Fruit fly (Drosophila melanogaster) whole organism, embryonic: ENCODE results near the gene RpL13.

Source experiments
- Abd-B ChIP-seq: fragments of 200-800 bp; sonication (Bioruptor generic); optimal IDR thresholded peaks from 2 replicates; lab custom pipeline; 2018; ENCODE audit warnings: missing biosample characterization, mild to moderate bottlenecking, missing genetic modification characterization, moderate library complexity
- Asciz ChIP-seq: fragments of 200-800 bp; sonication (Bioruptor generic); optimal IDR thresholded peaks from 2 replicates; lab custom pipeline; 2017; ENCODE audit warnings: missing biosample characterization, mild to moderate bottlenecking, missing genetic modification characterization, missing genetic modification reagents
- Awh ChIP-seq: fragments of 200-800 bp; sonication (Bioruptor generic); IDR thresholded peaks from 2 replicates; pipeline ENCODE4, ENCODE4 v1.3.6; 2022; ENCODE audit warnings: missing biosample characterization, missing genetic modification characterization
- B-H2 ChIP-seq: fragments of 200-800 bp; sonication (Bioruptor generic); optimal IDR thresholded peaks from 2 replicates; lab custom pipeline; 2018; ENCODE audit warnings: missing biosample characterization, mild to moderate bottlenecking, missing genetic modification characterization
- CG1024 ChIP-seq: fragments of 200-800 bp; sonication (Bioruptor generic); IDR thresholded peaks from 2 replicates; pipeline ENCODE4 v1.3.6; 2022; ENCODE audit warnings: missing biosample characterization, missing genetic modification characterization
- CG10654 ChIP-seq: fragments of 200-800 bp; sonication (Bioruptor generic); optimal IDR thresholded peaks from 2 replicates; lab custom pipeline; 2016; ENCODE audit warnings: missing biosample characterization, missing genetic modification characterization
- CG12299 ChIP-seq: fragments of 200-800 bp; sonication (Bioruptor generic); optimal IDR thresholded peaks from 2 replicates; lab custom pipeline; 2018; ENCODE audit warnings: missing biosample characterization, mild to moderate bottlenecking, missing genetic modification characterization
- CG1792 ChIP-seq: fragments of 200-800 bp; sonication (Bioruptor generic); optimal IDR thresholded peaks from 2 replicates; lab custom pipeline; 2016; ENCODE audit warnings: missing biosample characterization, missing genetic modification characterization
- CG18011 ChIP-seq: fragments of 200-800 bp; sonication (Bioruptor generic); optimal IDR thresholded peaks from 2 replicates; lab custom pipeline; 2017; ENCODE audit warnings: missing biosample characterization, missing genetic modification characterization, mild to moderate bottlenecking, moderate library complexity, missing genotype
- CG18476 ChIP-seq: fragments of 200-800 bp; sonication (Bioruptor generic); optimal IDR thresholded peaks from 2 replicates; lab custom pipeline; 2016; ENCODE audit warnings: missing biosample characterization, mild to moderate bottlenecking, missing genetic modification characterization
- CG2712 ChIP-seq: fragments of 200-800 bp; optimal IDR thresholded peaks from 3 replicates; lab custom pipeline; 2019; ENCODE audit warnings: missing biosample characterization, mild to moderate bottlenecking, missing genetic modification characterization, moderate library complexity
- CG30403 ChIP-seq: fragments of 200-800 bp; sonication (Bioruptor generic); optimal IDR thresholded peaks from 3 replicates; lab custom pipeline; 2016; ENCODE audit warnings: missing biosample characterization, missing genetic modification characterization
- CG31224 ChIP-seq: fragments of 200-800 bp; sonication (Bioruptor generic); IDR thresholded peaks from 2 replicates; pipeline ENCODE4 v1.3.6; 2022; ENCODE audit warnings: missing biosample characterization, missing genetic modification characterization
- CG32532 ChIP-seq: fragments of 200-800 bp; sonication (Bioruptor generic); IDR thresholded peaks from 2 replicates; pipeline ENCODE4 v1.3.6; 2022; ENCODE audit warnings: missing biosample characterization, missing genetic modification characterization
- CG32767 ChIP-seq: fragments of 200-800 bp; sonication (Bioruptor generic); IDR thresholded peaks from 2 replicates; pipeline ENCODE4 v1.3.6; 2022; ENCODE audit warnings: missing biosample characterization, missing genetic modification characterization
- CG4820 ChIP-seq: fragments of 200-800 bp; sonication (Bioruptor generic); optimal IDR thresholded peaks from 3 replicates; lab custom pipeline; 2016; ENCODE audit warnings: missing biosample characterization, missing genetic modification characterization
- CG5245 ChIP-seq: fragments of 200-800 bp; sonication (Bioruptor generic); optimal IDR thresholded peaks from 3 replicates; lab custom pipeline; 2016; ENCODE audit warnings: missing biosample characterization, missing genetic modification characterization
- CG6175 ChIP-seq: fragments of 200-800 bp; sonication (Bioruptor generic); IDR thresholded peaks from 3 replicates; pipeline ENCODE4 v1.3.6; 2022; ENCODE audit warnings: missing biosample characterization, missing genetic modification characterization
- CG6254 ChIP-seq: fragments of 200-800 bp; sonication (Bioruptor generic); optimal IDR thresholded peaks from 3 replicates; lab custom pipeline; 2017; ENCODE audit warnings: mild to moderate bottlenecking, missing biosample characterization, missing genetic modification reagents, missing genetic modification characterization
- CG7987 ChIP-seq: fragments of 200-800 bp; sonication (Bioruptor generic); optimal IDR thresholded peaks from 2 replicates; lab custom pipeline; 2018; ENCODE audit warnings: missing biosample characterization, mild to moderate bottlenecking, missing genetic modification characterization, moderate library complexity
- CG9727 ChIP-seq: fragments of 200-800 bp; sonication (Bioruptor generic); optimal IDR thresholded peaks from 3 replicates; lab custom pipeline; 2017; ENCODE audit warnings: missing biosample characterization, mild to moderate bottlenecking, missing genetic modification characterization
- Dbx ChIP-seq: fragments of 200-800 bp; sonication (Bioruptor generic); IDR thresholded peaks from 3 replicates; pipeline ENCODE4 v1.3.6; 2022; ENCODE audit warnings: missing biosample characterization, missing genetic modification characterization
- Deaf1 ChIP-seq: fragments of 200-800 bp; optimal IDR thresholded peaks from 3 replicates; lab custom pipeline; 2019; ENCODE audit warnings: missing biosample characterization, mild to moderate bottlenecking, missing genetic modification characterization, moderate library complexity
- Doc2 ChIP-seq: fragments of 200-800 bp; sonication (Bioruptor generic); IDR thresholded peaks from 2 replicates; pipeline ENCODE4 v1.3.6; 2022; ENCODE audit warnings: missing biosample characterization, missing genetic modification characterization
- Hand ChIP-seq: fragments of 200-800 bp; sonication (Bioruptor generic); optimal IDR thresholded peaks from 2 replicates; lab custom pipeline; 2017; ENCODE audit warnings: mild to moderate bottlenecking, missing biosample characterization, missing genetic modification reagents, missing genetic modification characterization
- Hmr ChIP-seq: fragments of 200-800 bp; sonication (Bioruptor generic); optimal IDR thresholded peaks from 3 replicates; lab custom pipeline; 2017; ENCODE audit warnings: mild to moderate bottlenecking, missing biosample characterization, missing genetic modification reagents, missing genetic modification characterization
- Lim3 ChIP-seq: fragments of 200-800 bp; sonication (Bioruptor generic); IDR thresholded peaks from 2 replicates; pipeline ENCODE4 v1.3.6; 2022; ENCODE audit warnings: missing biosample characterization, missing genetic modification characterization
- MBD-R2 ChIP-seq: fragments of 200-800 bp; sonication (Bioruptor generic); IDR thresholded peaks from 2 replicates; pipeline ENCODE4 v1.3.6; 2022; ENCODE audit warnings: missing biosample characterization, missing genetic modification characterization
- Mrtf ChIP-seq: fragments of 200-800 bp; sonication (Bioruptor generic); IDR thresholded peaks from 3 replicates; pipeline ENCODE4 v1.3.6; 2022; ENCODE audit warnings: missing biosample characterization, missing genetic modification characterization
- Myb ChIP-seq: fragments of 200-800 bp; sonication (Bioruptor generic); optimal IDR thresholded peaks from 2 replicates; lab custom pipeline; 2016; ENCODE audit warnings: missing biosample characterization, missing genetic modification characterization
- Rfx ChIP-seq: fragments of 200-800 bp; sonication (Bioruptor generic); IDR thresholded peaks from 2 replicates; pipeline ENCODE4 v1.3.6; 2022; ENCODE audit warnings: missing biosample characterization, missing genetic modification characterization
- Xrp1 ChIP-seq: fragments of 200-800 bp; sonication (Bioruptor generic); IDR thresholded peaks from 2 replicates; pipeline ENCODE4 v1.3.6; 2022; ENCODE audit warnings: missing biosample characterization, missing genetic modification characterization
- ash1 ChIP-seq: fragments of 200-800 bp; sonication (Bioruptor generic); optimal IDR thresholded peaks from 2 replicates; lab custom pipeline; 2018; ENCODE audit warnings: missing biosample characterization, mild to moderate bottlenecking, missing genetic modification characterization
- bowl ChIP-seq: fragments of 200-800 bp; sonication (Bioruptor generic); IDR thresholded peaks from 2 replicates; pipeline ENCODE4 v1.3.6; 2022; ENCODE audit warnings: missing biosample characterization, missing genetic modification characterization
- br ChIP-seq: fragments of >200 bp; optimal IDR thresholded peaks from 2 replicates; lab custom pipeline; 2017
- chinmo ChIP-seq: fragments of 200-800 bp; sonication (Bioruptor generic); IDR thresholded peaks from 4 replicates; pipeline ENCODE4 v1.3.6; 2022; ENCODE audit warnings: missing biosample characterization, missing genetic modification characterization; ENCODE audit not compliant: partially characterized antibody
- chm ChIP-seq: fragments of 200-800 bp; sonication (Bioruptor generic); IDR thresholded peaks from 2 replicates; pipeline ENCODE4 v1.3.6; 2022; ENCODE audit warnings: missing biosample characterization, missing genetic modification characterization
- crp ChIP-seq, 2 experiments: fragments of 200-800 bp; sonication (Bioruptor generic); optimal IDR thresholded peaks; 2 replicates in 1 of 2; 3 replicates in 1 of 2; lab custom pipeline; 2017; ENCODE audit warnings: missing biosample characterization in 2 of 2, missing genetic modification characterization in 2 of 2, mild to moderate bottlenecking in 1 of 2, moderate library complexity in 1 of 2
- ftz-f1 ChIP-seq: fragments of 200-800 bp; sonication (Bioruptor generic); optimal IDR thresholded peaks from 2 replicates; lab custom pipeline; 2016; ENCODE audit warnings: missing biosample characterization, missing genetic modification characterization
- gsb ChIP-seq: fragments of 200-800 bp; sonication (Bioruptor generic); IDR thresholded peaks from 2 replicates; pipeline ENCODE4 v1.3.6; 2022; ENCODE audit warnings: missing biosample characterization, missing genetic modification characterization
- h ChIP-seq: fragments of >200 bp; optimal IDR thresholded peaks from 2 replicates; lab custom pipeline; 2017
- lbe ChIP-seq: fragments of 200-800 bp; sonication (Bioruptor generic); optimal IDR thresholded peaks from 2 replicates; lab custom pipeline; 2016; ENCODE audit warnings: missing biosample characterization, mild to moderate bottlenecking, missing genetic modification characterization
- lov ChIP-seq, 2 experiments: fragments of 200-800 bp in 1 of 2; fragments of >200 bp in 1 of 2; sonication (Bioruptor generic) in 1 of 2; IDR thresholded peaks in 1 of 2; optimal IDR thresholded peaks in 1 of 2; 2 replicates in 1 of 2; 3 replicates in 1 of 2; pipeline versions ENCODE4 v1.3.6 to Lab custom; 2017 to 2022; ENCODE audit warnings: missing biosample characterization in 1 of 2, missing genetic modification characterization in 1 of 2
- mam ChIP-seq: fragments of 200-800 bp; sonication (Bioruptor generic); optimal IDR thresholded peaks from 3 replicates; lab custom pipeline; 2016; ENCODE audit warnings: missing biosample characterization, missing genetic modification characterization
- onecut ChIP-seq: fragments of 200-800 bp; sonication (Bioruptor generic); IDR thresholded peaks from 2 replicates; pipeline ENCODE4 v1.3.6; 2022; ENCODE audit warnings: missing biosample characterization, missing genetic modification characterization
- otp ChIP-seq: fragments of 200-800 bp; sonication (Bioruptor generic); IDR thresholded peaks from 3 replicates; pipeline ENCODE4, ENCODE4 v1.3.6; 2022; ENCODE audit warnings: missing biosample characterization, missing genetic modification characterization
- pzg ChIP-seq: fragments of 200-800 bp; sonication (Bioruptor generic); optimal IDR thresholded peaks from 3 replicates; lab custom pipeline; 2018; ENCODE audit warnings: missing biosample characterization, mild to moderate bottlenecking, missing genetic modification characterization, moderate library complexity
- sqz ChIP-seq: fragments of 200-800 bp; sonication (Bioruptor generic); optimal IDR thresholded peaks from 3 replicates; lab custom pipeline; 2018; ENCODE audit warnings: missing biosample characterization, mild to moderate bottlenecking, missing genetic modification characterization
- tx ChIP-seq: fragments of 200-800 bp; sonication (Bioruptor generic); optimal IDR thresholded peaks from 2 replicates; lab custom pipeline; 2016; ENCODE audit warnings: missing biosample characterization, missing genetic modification characterization
- vvl ChIP-seq: fragments of 200-800 bp; sonication (Bioruptor generic); IDR thresholded peaks from 2 replicates; pipeline ENCODE4 v1.3.6; 2022; ENCODE audit warnings: missing biosample characterization, missing genetic modification characterization
- wdn ChIP-seq: fragments of 200-800 bp; sonication (Bioruptor generic); IDR thresholded peaks from 2 replicates; pipeline ENCODE4 v1.3.6; 2022; ENCODE audit warnings: missing biosample characterization, missing genetic modification characterization
- zfh1 ChIP-seq: fragments of 200-800 bp; sonication (Bioruptor generic); IDR thresholded peaks from 3 replicates; pipeline ENCODE4 v1.3.6; 2022; ENCODE audit warnings: missing biosample characterization, missing genetic modification characterization

Gene RpL13

dm6 chr2L:9921401-9921800 lies 45.7 kb upstream of the RpL13 start, which contains the start of gene CG4592 (continued):
- peak; percentile 78 for TF ChIP-seq CG7987 (GFP tag; lab: Kevin White, UChicago)
- TF ChIP-seq br = no peak
- TF ChIP-seq mam (GFP tag; lab: Kevin White, UChicago) = peak; percentile 33
- TF ChIP-seq lov (optimal IDR thresholded peaks at IDR 0.05; lab: Kevin White, UChicago) = no peak
- 0 out of 3 replicates have a peak, but pooled peaks have one; percentile 27 for TF ChIP-seq lov (GFP tag; IDR thresholded peaks at IDR 0.05; lab: Robert Waterston, UW)
- TF ChIP-seq CG6254 (GFP tag; lab: Kevin White, UChicago) = peak; percentile 5
- TF ChIP-seq Awh = no peak
- peak; percentile 27 for TF ChIP-seq Deaf1 (tag; lab: Kevin White, UChicago)
- TF ChIP-seq tx (GFP tag; lab: Kevin White, UChicago) = no peak
- peak; percentile 66 for TF ChIP-seq CG32532
- peak; percentile 69 for TF ChIP-seq Xrp1 (GFP tag; lab: Robert Waterston, UW)
- TF ChIP-seq ash1 = no peak
- peak; percentile 35 for TF ChIP-seq pzg (GFP tag; lab: Kevin White, UChicago)
- peak; percentile 23 for TF ChIP-seq ftz-f1 (GFP tag; lab: Kevin White, UChicago)
- peak; percentile 0 for TF ChIP-seq CG10654 (GFP tag; lab: Kevin White, UChicago)
- TF ChIP-seq zfh1 = peak; percentile 79
- TF ChIP-seq Lim3 (GFP tag; lab: Robert Waterston, UW) = no peak
- TF ChIP-seq onecut (GFP tag; lab: Robert Waterston, UW) = peak; percentile 63
- peak; percentile 92 for TF ChIP-seq MBD-R2 (GFP tag; lab: Robert Waterston, UW)
- TF ChIP-seq CG2712 = peak; percentile 78
- TF ChIP-seq crp (GFP tag; optimal IDR thresholded peaks at IDR 0.05; lab: Kevin White, UChicago) = peak; percentile 69 to 92
- TF ChIP-seq Myb (GFP tag; lab: Kevin White, UChicago) = peak; percentile 15
- peak; percentile 56; the same call in 1 of the 2 replicates for TF ChIP-seq CG32767 (GFP tag; lab: Robert Waterston, UW)
- no peak for TF ChIP-seq CG6175 (GFP tag; lab: Robert Waterston, UW)
- no peak for TF ChIP-seq Abd-B
- peak; percentile 77 for TF ChIP-seq lbe (GFP tag; lab: Kevin White, UChicago)
- TF ChIP-seq B-H2 (GFP tag; lab: Kevin White, UChicago) = peak; percentile 52
- TF ChIP-seq wdn (GFP tag; lab: Robert Waterston, UW) = 0 out of 2 replicates have a peak, but pooled peaks have one; percentile 22
- peak; percentile 53 for TF ChIP-seq Asciz
- TF ChIP-seq otp (GFP tag; lab: Robert Waterston, UW) = peak; percentile 67; the same call in 1 of the 3 replicates
- peak; percentile 67 for TF ChIP-seq Hmr
- peak; percentile 83 for TF ChIP-seq Rfx (GFP tag; lab: Robert Waterston, UW)
- TF ChIP-seq CG31224 (GFP tag; lab: Robert Waterston, UW) = peak; percentile 29; the same call in 1 of the 2 replicates
- peak; percentile 71 for TF ChIP-seq CG30403 (GFP tag; lab: Kevin White, UChicago)
- peak; percentile 66; the same call in 2 of the 3 replicates for TF ChIP-seq Dbx (GFP tag; lab: Robert Waterston, UW)
- TF ChIP-seq chinmo (GFP tag; lab: Robert Waterston, UW) = no peak
- peak; percentile 86 for TF ChIP-seq vvl
- TF ChIP-seq CG5245 (GFP tag; lab: Kevin White, UChicago) = peak; percentile 48
- no peak for TF ChIP-seq sqz (GFP tag; lab: Kevin White, UChicago)
- no peak for TF ChIP-seq CG1792 (GFP tag; lab: Kevin White, UChicago)
- TF ChIP-seq h = no peak
- TF ChIP-seq gsb (GFP tag; lab: Robert Waterston, UW) = no peak
- no peak for TF ChIP-seq Doc2 (GFP tag; lab: Robert Waterston, UW)
- TF ChIP-seq CG12299 (tag; lab: Kevin White, UChicago) = peak; percentile 19
- no peak for TF ChIP-seq bowl
- TF ChIP-seq CG4820 (GFP tag; lab: Kevin White, UChicago) = peak; percentile 99
- TF ChIP-seq CG18476 (GFP tag; lab: Kevin White, UChicago) = peak; percentile 39
- TF ChIP-seq Mrtf (GFP tag; lab: Robert Waterston, UW) = peak; percentile 31; the same call in 2 of the 3 replicates
- peak; percentile 25; the same call in 1 of the 2 replicates for TF ChIP-seq CG1024 (GFP tag; lab: Robert Waterston, UW)
- TF ChIP-seq Hand (GFP tag; lab: Kevin White, UChicago) = peak; percentile 6
- peak; percentile 26 for TF ChIP-seq CG18011 (GFP tag; lab: Kevin White, UChicago)
- TF ChIP-seq chm (GFP tag; lab: Robert Waterston, UW) = peak; percentile 90
- TF ChIP-seq CG9727 (GFP tag; lab: Kevin White, UChicago) = peak; percentile 64
